Fruit fly (Drosophila melanogaster): ENCODE results near the gene CadN.

The CadN gene

dm6 chr2L:17752406-17752805 is 25.7 kb downstream of the CadN start:
- TF ChIP-seq CG8478 (optimal IDR thresholded peaks at IDR 0.05) (no peak), pan (optimal IDR thresholded peaks at IDR 0.05) (no peak), Dll (optimal IDR thresholded peaks at IDR 0.05) (no peak), usp (GFP tag; optimal IDR thresholded peaks at IDR 0.05) (no peak), EcR (GFP tag; optimal IDR thresholded peaks at IDR 0.05) (no peak), psq (optimal IDR thresholded peaks at IDR 0.05) (no peak)

DNA sequence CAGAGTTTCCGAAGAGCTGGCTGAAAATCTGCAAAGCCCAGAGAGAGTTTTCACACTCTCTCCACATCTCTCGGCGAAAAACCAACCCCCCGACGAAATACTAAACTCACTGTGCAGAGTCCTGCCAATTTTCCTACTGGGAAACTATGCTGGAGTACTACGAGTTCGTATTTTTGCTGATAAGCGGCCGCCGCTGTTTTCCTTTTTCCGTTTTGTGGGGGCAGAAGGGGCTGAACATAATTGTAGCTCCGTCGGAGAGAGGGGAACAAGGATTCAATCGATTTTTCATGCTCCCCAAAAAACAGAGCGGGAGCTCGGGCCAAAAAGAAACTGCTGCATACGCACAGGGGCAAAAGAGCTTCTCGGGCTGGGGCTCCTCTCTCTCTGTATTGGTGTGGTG is 26.9 kb downstream of the CadN start:
- TF ChIP-seq usp (GFP tag; optimal IDR thresholded peaks at IDR 0.05) (no peak), Dll (optimal IDR thresholded peaks at IDR 0.05) (no peak), CG8478 (optimal IDR thresholded peaks at IDR 0.05) (no peak), EcR (GFP tag; optimal IDR thresholded peaks at IDR 0.05) (no peak), pan (optimal IDR thresholded peaks at IDR 0.05) (no peak), psq (optimal IDR thresholded peaks at IDR 0.05) (no peak)

DNA sequence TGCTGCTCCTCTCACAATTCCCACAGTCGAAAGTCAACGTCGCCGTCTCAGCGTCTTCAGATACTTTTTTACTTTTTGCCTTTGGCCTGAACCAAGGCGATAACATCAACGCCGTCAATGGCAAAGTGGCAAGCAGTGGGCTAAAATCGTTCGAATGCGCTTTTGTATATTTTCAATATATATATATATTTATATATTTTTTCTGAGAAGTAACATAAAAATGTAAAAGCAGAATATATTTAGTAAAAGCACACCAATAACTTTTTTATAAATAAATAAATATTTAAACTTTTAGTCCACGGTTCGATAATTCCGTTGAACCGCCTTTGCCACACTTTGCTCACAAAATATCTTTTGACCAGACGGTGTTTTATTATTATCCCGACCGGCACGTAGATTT is 28.0 kb downstream of the CadN start:
- TF ChIP-seq EcR (GFP tag; optimal IDR thresholded peaks at IDR 0.05) (no peak), pan (optimal IDR thresholded peaks at IDR 0.05) (no peak), CG8478 (optimal IDR thresholded peaks at IDR 0.05) (no peak), psq (optimal IDR thresholded peaks at IDR 0.05) (no peak), Dll (optimal IDR thresholded peaks at IDR 0.05) (no peak), usp (GFP tag; optimal IDR thresholded peaks at IDR 0.05) (no peak)

DNA sequence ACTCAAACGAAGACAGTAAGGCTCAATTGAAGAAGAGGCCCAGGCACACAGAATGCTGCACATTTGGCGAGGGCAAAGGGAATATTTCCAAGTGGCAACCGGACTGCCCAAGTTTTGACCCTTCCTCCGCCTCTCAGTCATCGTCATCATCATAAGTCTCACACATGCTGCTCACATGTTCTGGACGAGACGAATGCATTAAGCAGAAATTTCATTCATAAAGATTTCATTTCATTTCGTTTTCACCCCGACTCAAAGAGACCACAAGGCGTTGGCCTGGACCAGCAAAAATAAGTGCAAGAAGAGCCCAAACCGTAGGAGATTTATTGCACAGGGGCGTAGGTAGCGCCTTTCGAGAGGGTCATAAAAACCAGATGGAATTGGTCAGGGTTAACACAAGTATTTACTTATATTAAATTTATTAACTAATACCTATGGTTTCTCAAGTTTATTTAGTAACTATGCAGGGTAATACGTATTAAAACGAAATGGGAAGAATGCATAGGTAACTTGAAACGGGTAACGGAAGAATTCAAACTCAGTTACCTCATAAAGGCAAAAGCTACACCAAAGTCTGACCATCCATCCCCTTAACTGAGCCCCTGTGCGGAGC is 29.3 kb downstream of the CadN start:
- TF ChIP-seq pan (optimal IDR thresholded peaks at IDR 0.05), result no peak
- no peak for TF ChIP-seq psq (optimal IDR thresholded peaks at IDR 0.05)
- TF ChIP-seq EcR (GFP tag; optimal IDR thresholded peaks at IDR 0.05), result no peak
- no peak for TF ChIP-seq Dll (optimal IDR thresholded peaks at IDR 0.05)
- TF ChIP-seq usp (GFP tag; optimal IDR thresholded peaks at IDR 0.05), result no peak
- TF ChIP-seq CG8478 (optimal IDR thresholded peaks at IDR 0.05), result no peak

DNA sequence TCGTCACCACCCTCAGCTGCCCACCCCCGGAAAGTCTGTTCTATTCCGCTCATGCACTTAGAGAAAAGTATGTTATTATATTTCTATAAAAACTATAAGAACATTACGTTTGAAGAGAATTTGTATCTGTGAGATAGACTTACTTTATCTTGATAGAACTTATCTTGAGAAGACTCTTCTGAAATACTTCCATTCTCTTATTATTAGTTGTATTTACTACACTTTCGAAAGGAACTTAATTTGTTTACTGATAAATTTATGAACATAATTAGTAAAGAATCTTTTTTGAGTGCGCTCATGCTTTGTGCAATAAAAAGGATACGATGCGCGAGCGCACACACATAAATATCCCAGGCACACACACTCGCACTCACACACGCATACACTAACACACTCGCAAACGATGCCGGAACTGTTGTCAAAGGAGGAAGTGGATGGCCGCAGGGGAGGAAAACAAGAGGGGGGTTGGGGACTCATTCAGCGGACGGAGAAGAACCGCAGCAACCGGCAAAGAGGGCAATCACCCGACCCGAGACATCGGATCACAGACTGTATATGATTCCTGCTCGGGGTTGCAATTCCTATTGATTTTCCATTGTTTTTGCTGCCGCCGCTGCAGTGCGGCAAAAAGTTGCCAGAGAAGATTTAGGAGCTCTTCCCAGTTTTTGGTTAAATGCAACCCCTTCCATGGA is 30.9 kb downstream of the CadN start:
- TF ChIP-seq Dll (optimal IDR thresholded peaks at IDR 0.05), result no peak
- TF ChIP-seq EcR (GFP tag; optimal IDR thresholded peaks at IDR 0.05), result peak in 1 of 2 experiments; percentile 47

DNA sequence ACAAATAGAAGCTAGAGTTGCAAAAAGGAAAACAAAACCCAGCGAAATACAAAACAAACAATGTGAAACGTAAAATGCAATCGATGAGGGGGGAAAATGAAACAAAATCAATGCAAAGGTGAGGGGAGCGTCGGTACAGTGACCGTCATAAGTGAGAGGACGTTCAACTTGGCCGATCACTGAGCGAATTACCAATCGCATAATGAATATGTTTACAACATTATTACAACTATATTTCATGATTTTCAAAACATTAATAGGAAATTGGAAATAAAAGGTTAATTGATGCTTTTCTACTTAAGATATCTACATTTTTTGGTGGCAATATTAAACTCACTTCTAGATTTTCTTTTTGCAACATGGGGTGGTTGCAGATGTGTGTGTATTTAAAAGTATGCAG is 32.7 kb downstream of the CadN start:
- TF ChIP-seq Dll (optimal IDR thresholded peaks at IDR 0.05) (no peak), EcR (GFP tag; optimal IDR thresholded peaks at IDR 0.05) (no peak), CG8478 (optimal IDR thresholded peaks at IDR 0.05) (no peak), usp (GFP tag; optimal IDR thresholded peaks at IDR 0.05) (no peak), pan (optimal IDR thresholded peaks at IDR 0.05) (no peak), psq (optimal IDR thresholded peaks at IDR 0.05) (no peak)

DNA sequence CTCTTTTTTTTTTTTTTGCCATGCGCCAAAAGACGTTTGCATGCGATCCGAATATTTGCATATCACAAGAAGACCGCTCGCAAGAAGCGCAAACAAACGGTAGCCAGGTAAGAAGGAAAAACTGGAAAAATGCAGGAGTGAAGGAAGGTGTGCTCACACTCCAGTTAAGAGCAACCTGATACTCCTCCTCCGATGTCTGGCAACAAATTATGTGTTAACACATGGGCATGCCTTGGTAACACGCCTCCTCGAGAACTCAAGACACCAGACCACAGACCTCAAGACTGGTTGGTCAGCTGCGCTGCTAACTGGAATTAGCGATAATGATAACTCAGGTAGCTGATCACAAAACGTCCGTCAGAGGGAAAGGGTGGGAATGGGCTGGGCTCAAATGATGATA is 34.4 kb downstream of the CadN start:
- TF ChIP-seq Dll (optimal IDR thresholded peaks at IDR 0.05), result no peak
- TF ChIP-seq pan (optimal IDR thresholded peaks at IDR 0.05), result no peak
- no peak for TF ChIP-seq usp (GFP tag; optimal IDR thresholded peaks at IDR 0.05)

DNA sequence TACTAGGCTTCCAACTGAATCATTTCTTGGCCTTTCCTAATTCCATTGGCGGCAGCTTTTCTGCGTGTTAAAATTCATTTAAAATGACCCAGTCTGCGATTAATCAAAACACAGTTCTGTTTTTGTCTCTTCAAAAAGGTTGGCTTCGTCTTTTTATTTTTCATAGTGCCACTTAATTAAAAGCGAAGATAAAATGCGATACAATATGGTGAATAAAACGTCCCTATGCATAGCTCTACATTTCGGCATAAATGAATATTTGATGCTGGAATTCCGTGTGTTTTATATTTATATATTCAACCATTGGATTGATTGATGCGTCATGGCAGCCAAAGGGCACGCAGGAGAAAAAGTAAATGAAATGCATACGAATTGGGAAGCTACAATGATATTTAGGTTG is 36.6 kb downstream of the CadN start:
- TF ChIP-seq pan (optimal IDR thresholded peaks at IDR 0.05) (no peak), Dll (optimal IDR thresholded peaks at IDR 0.05) (no peak), EcR (GFP tag; optimal IDR thresholded peaks at IDR 0.05) (no peak), usp (GFP tag; optimal IDR thresholded peaks at IDR 0.05) (no peak), psq (optimal IDR thresholded peaks at IDR 0.05) (no peak), CG8478 (optimal IDR thresholded peaks at IDR 0.05) (no peak)

- no peak for TF ChIP-seq usp (GFP tag; optimal IDR thresholded peaks at IDR 0.05)
- TF ChIP-seq Dll (optimal IDR thresholded peaks at IDR 0.05), result no peak
- TF ChIP-seq CG8478 (optimal IDR thresholded peaks at IDR 0.05), result no peak
- no peak for TF ChIP-seq EcR (GFP tag; optimal IDR thresholded peaks at IDR 0.05)
- no peak for TF ChIP-seq psq (optimal IDR thresholded peaks at IDR 0.05)
- TF ChIP-seq pan (optimal IDR thresholded peaks at IDR 0.05), result no peak
These were observed 37.0 kb downstream of the CadN start for dm6 chr2L:17741123-17741522.

- TF ChIP-seq EcR (GFP tag; optimal IDR thresholded peaks at IDR 0.05) (no peak), CG8478 (optimal IDR thresholded peaks at IDR 0.05) (no peak), pan (optimal IDR thresholded peaks at IDR 0.05) (no peak), usp (GFP tag; optimal IDR thresholded peaks at IDR 0.05) (no peak), Dll (optimal IDR thresholded peaks at IDR 0.05) (no peak), psq (optimal IDR thresholded peaks at IDR 0.05) (no peak)
These were observed 37.7 kb downstream of the CadN start for dm6 chr2L:17740417-17740924.

DNA sequence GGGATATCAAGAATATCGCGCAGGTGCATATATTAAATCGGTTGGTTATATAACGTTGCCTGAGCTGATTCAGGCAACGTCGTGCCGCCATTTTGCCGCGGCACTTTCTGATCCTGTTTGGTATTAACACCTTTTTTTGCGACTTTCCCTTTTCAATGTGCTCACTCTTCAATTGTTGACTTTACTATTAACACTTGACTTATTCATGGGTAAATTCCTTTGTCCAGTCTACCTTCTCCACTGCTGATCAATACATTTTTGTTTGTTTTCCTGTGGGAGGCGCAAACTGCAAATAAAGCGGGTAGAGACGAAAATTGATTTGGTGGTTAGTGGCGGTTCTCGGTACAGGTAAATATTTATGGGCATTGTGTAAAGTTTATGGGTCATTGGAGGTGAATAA is 38.7 kb downstream of the CadN start:
- no peak for TF ChIP-seq Dll (optimal IDR thresholded peaks at IDR 0.05)
- no peak for TF ChIP-seq CG8478 (optimal IDR thresholded peaks at IDR 0.05)
- no peak for TF ChIP-seq psq (optimal IDR thresholded peaks at IDR 0.05)
- TF ChIP-seq pan (optimal IDR thresholded peaks at IDR 0.05), result no peak
- TF ChIP-seq usp (GFP tag; optimal IDR thresholded peaks at IDR 0.05), result no peak
- no peak for TF ChIP-seq EcR (GFP tag; optimal IDR thresholded peaks at IDR 0.05)

dm6 chr2L:17735547-17735958 is 42.6 kb downstream of the CadN start:
- TF ChIP-seq usp (GFP tag; optimal IDR thresholded peaks at IDR 0.05), result no peak

DNA sequence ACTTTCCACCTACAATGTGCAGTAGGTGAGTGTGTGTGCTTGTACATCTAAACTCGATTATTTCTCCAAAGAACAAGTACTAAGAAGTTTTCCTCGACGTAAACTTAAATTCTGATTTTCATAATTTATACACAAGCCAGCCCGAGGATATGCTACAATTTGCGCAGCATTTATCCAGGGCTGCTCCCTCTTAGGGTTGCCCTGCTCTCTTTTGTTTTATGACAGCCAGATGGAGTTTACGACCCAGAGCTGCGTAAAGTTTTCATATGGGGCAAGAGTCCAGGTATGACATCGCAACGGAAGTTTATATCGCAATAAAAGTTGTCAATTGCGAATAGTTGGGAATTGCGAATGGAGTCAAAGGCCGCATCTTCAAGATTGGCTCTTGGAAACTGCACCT is 43.5 kb downstream of the CadN start:
- TF ChIP-seq CG8478 (optimal IDR thresholded peaks at IDR 0.05), result no peak
- no peak for TF ChIP-seq pan (optimal IDR thresholded peaks at IDR 0.05)
- no peak for TF ChIP-seq Dll (optimal IDR thresholded peaks at IDR 0.05)

All from whole organism.